Worm (Caenorhabditis elegans) whole organism, L1 larva: Measurements from ENCODE around the gene clec-173.

Experiments used
- C16A3.4 ChIP-seq: fragments of 150-350 bp; optimal IDR thresholded peaks from 2 replicates; lab custom pipeline; 2014; ENCODE audit warnings: missing biosample characterization, missing genetic modification characterization
- F16B12.6 ChIP-seq: fragments of 150-350 bp; optimal IDR thresholded peaks from 2 replicates; lab custom pipeline; 2014; ENCODE audit warnings: missing biosample characterization, missing genetic modification characterization
- aly-2 ChIP-seq: fragments of 150-350 bp; optimal IDR thresholded peaks from 2 replicates; lab custom pipeline; 2014; ENCODE audit warnings: missing biosample characterization, missing genetic modification characterization
- blmp-1 ChIP-seq: fragments of 150-350 bp; optimal IDR thresholded peaks from 2 replicates; lab custom pipeline; 2014; ENCODE audit warnings: missing biosample characterization, missing genetic modification characterization
- ceh-63 ChIP-seq: fragments of 200-800 bp; sonication (Bioruptor generic); optimal IDR thresholded peaks from 2 replicates; lab custom pipeline; 2018; ENCODE audit warnings: mild to moderate bottlenecking, missing genetic modification characterization, missing compliant biosample characterization
- ceh-8 ChIP-seq: fragments of 200-800 bp; sonication (Bioruptor generic); optimal IDR thresholded peaks from 2 replicates; lab custom pipeline; 2018; ENCODE audit warnings: mild to moderate bottlenecking, missing genetic modification characterization, moderate library complexity, missing compliant biosample characterization
- dpl-1 ChIP-seq, 3 experiments: fragments of 150-350 bp in 2 of 3; sonication (generic microtip) in 1 of 3; optimal IDR thresholded peaks; 2 replicates each; lab custom pipeline; 2014 to 2017; ENCODE audit warnings: missing biosample characterization in 3 of 3, missing genetic modification characterization in 3 of 3, missing genetic modification reagents in 3 of 3
- dsc-1 ChIP-seq: sonication (generic microtip); optimal IDR thresholded peaks from 2 replicates; lab custom pipeline; 2016; ENCODE audit warnings: mild to moderate bottlenecking, missing genetic modification characterization, missing compliant biosample characterization
- efl-1 ChIP-seq, 4 experiments: fragments of 150-350 bp; optimal IDR thresholded peaks in 3 of 4; peaks in 1 of 4; 1 replicate in 1 of 4; 2 replicates in 3 of 4; lab custom pipeline; 2014; ENCODE audit warnings: missing biosample characterization in 2 of 4, missing genetic modification characterization in 2 of 4, missing genetic modification reagents in 2 of 4
- egl-13 ChIP-seq: sonication (generic microtip); optimal IDR thresholded peaks from 2 replicates; lab custom pipeline; 2016; ENCODE audit warnings: missing genotype, missing genetic modification reagents, missing genetic modification characterization, missing compliant biosample characterization
- elt-2 ChIP-seq: sonication (generic microtip); optimal IDR thresholded peaks from 2 replicates; lab custom pipeline; 2016; ENCODE audit warnings: missing genetic modification characterization, mild to moderate bottlenecking, inconsistent platforms, missing compliant biosample characterization, missing genetic modification reagents
- elt-3 ChIP-seq, 6 experiments: fragments of 150-350 bp in 1 of 6; sonication (generic microtip); optimal IDR thresholded peaks; 2 replicates each; lab custom pipeline; 2017 to 2018; ENCODE audit warnings: missing biosample characterization in 6 of 6, missing genetic modification characterization in 6 of 6, inconsistent platforms in 1 of 6
- ets-5 ChIP-seq: fragments of 200-800 bp; sonication (Bioruptor generic); IDR thresholded peaks from 2 replicates; pipeline ENCODE4 v1.3.6; 2022; ENCODE audit warnings: missing genetic modification characterization, missing compliant biosample characterization
- fkh-10 ChIP-seq: sonication (generic microtip); optimal IDR thresholded peaks from 2 replicates; lab custom pipeline; 2017; ENCODE audit warnings: missing biosample characterization, missing genetic modification reagents, missing genetic modification characterization
- fkh-4 ChIP-seq: sonication (generic microtip); optimal IDR thresholded peaks from 2 replicates; lab custom pipeline; 2016; ENCODE audit warnings: missing compliant biosample characterization, missing genetic modification characterization, borderline replicate concordance
- fkh-8 ChIP-seq: sonication (generic microtip); optimal IDR thresholded peaks from 2 replicates; lab custom pipeline; 2016; ENCODE audit warnings: mild to moderate bottlenecking, missing genetic modification characterization, missing compliant biosample characterization
- grh-1 ChIP-seq: fragments of 200-800 bp; sonication (Bioruptor generic); IDR thresholded peaks from 2 replicates; pipeline ENCODE4 v1.3.6; 2022; ENCODE audit warnings: missing genetic modification reagents, missing genetic modification characterization, missing compliant biosample characterization
- irx-1 ChIP-seq: sonication (generic microtip); optimal IDR thresholded peaks from 2 replicates; lab custom pipeline; 2016; ENCODE audit warnings: missing genetic modification characterization, missing compliant biosample characterization
- lin-13 ChIP-seq: fragments of 150-350 bp; optimal IDR thresholded peaks from 2 replicates; lab custom pipeline; 2014; ENCODE audit warnings: missing biosample characterization, missing genetic modification reagents, missing genetic modification characterization
- lin-15B ChIP-seq: fragments of 150-350 bp; sonication (generic microtip); optimal IDR thresholded peaks from 3 replicates; lab custom pipeline; 2014; ENCODE audit warnings: missing biosample characterization, missing genetic modification characterization
- lin-35 ChIP-seq, 2 experiments: fragments of 150-350 bp; optimal IDR thresholded peaks; 2 replicates each; lab custom pipeline; 2014; ENCODE audit warnings: missing biosample characterization in 2 of 2, missing genetic modification characterization in 2 of 2, missing genetic modification reagents in 2 of 2
- lin-39 ChIP-seq: fragments of 150-350 bp; optimal IDR thresholded peaks from 2 replicates; lab custom pipeline; 2014; ENCODE audit warnings: missing biosample characterization, missing genetic modification reagents, missing genetic modification characterization
- lir-3 ChIP-seq: sonication (generic microtip); optimal IDR thresholded peaks from 2 replicates; lab custom pipeline; 2016; ENCODE audit warnings: mild to moderate bottlenecking, missing genetic modification characterization, moderate library complexity, missing compliant biosample characterization; ENCODE audit not compliant: poor library complexity
- mef-2 ChIP-seq: fragments of 150-350 bp; optimal IDR thresholded peaks from 2 replicates; lab custom pipeline; 2014; ENCODE audit warnings: missing biosample characterization, missing genetic modification characterization
- mep-1 ChIP-seq: fragments of 150-350 bp; optimal IDR thresholded peaks from 2 replicates; lab custom pipeline; 2014; ENCODE audit warnings: missing biosample characterization, missing genetic modification characterization
- nhr-11 ChIP-seq: fragments of 150-350 bp; optimal IDR thresholded peaks from 2 replicates; lab custom pipeline; 2014; ENCODE audit warnings: missing biosample characterization, missing genetic modification characterization
- nhr-19 ChIP-seq: fragments of 200-800 bp; sonication (Bioruptor generic); conservative IDR thresholded peaks from 2 replicates; pipeline ENCODE4 v1.3.6; 2022; ENCODE audit warnings: missing genetic modification characterization, missing compliant biosample characterization
- nhr-20 ChIP-seq: sonication (generic microtip); optimal IDR thresholded peaks from 2 replicates; lab custom pipeline; 2016; ENCODE audit warnings: mild to moderate bottlenecking, missing genetic modification characterization, missing compliant biosample characterization
- nhr-237 ChIP-seq: fragments of 150-350 bp; optimal IDR thresholded peaks from 2 replicates; lab custom pipeline; 2014; ENCODE audit warnings: missing biosample characterization, missing genetic modification characterization
- nhr-47 ChIP-seq: sonication (generic microtip); optimal IDR thresholded peaks from 2 replicates; lab custom pipeline; 2016; ENCODE audit warnings: mild to moderate bottlenecking, missing genetic modification characterization, moderate library complexity, missing compliant biosample characterization
- nhr-71 ChIP-seq: sonication (generic microtip); optimal IDR thresholded peaks from 2 replicates; lab custom pipeline; 2016; ENCODE audit warnings: mild to moderate bottlenecking, missing genetic modification characterization, moderate library complexity, missing compliant biosample characterization
- nhr-85 ChIP-seq: sonication (generic microtip); peaks from one replicate; lab custom pipeline; 2016; ENCODE audit warnings: missing genetic modification characterization, inconsistent platforms, missing compliant biosample characterization
- pax-3 ChIP-seq: fragments of 200-800 bp; sonication (Bioruptor generic); optimal IDR thresholded peaks from 2 replicates; lab custom pipeline; 2018; ENCODE audit warnings: mild to moderate bottlenecking, missing genetic modification characterization, moderate library complexity, missing compliant biosample characterization
- pqm-1 ChIP-seq: sonication (generic microtip); optimal IDR thresholded peaks from 3 replicates; lab custom pipeline; 2017; ENCODE audit warnings: missing biosample characterization, missing genetic modification characterization
- rnt-1 ChIP-seq: sonication (generic microtip); optimal IDR thresholded peaks from 2 replicates; lab custom pipeline; 2016; ENCODE audit warnings: mild to moderate bottlenecking, missing genetic modification characterization, moderate library complexity, missing compliant biosample characterization
- skn-1 ChIP-seq: fragments of 150-350 bp; optimal IDR thresholded peaks from 2 replicates; lab custom pipeline; 2014; ENCODE audit warnings: missing biosample characterization, missing genetic modification characterization
- snpc-4 ChIP-seq: fragments of 150-350 bp; optimal IDR thresholded peaks from 2 replicates; lab custom pipeline; 2014; ENCODE audit warnings: missing biosample characterization, missing genetic modification characterization
- snu-23 ChIP-seq: sonication (generic microtip); optimal IDR thresholded peaks from 2 replicates; lab custom pipeline; 2016; ENCODE audit warnings: missing genetic modification characterization, missing compliant biosample characterization
- sox-4 ChIP-seq: sonication (generic microtip); optimal IDR thresholded peaks from 2 replicates; lab custom pipeline; 2016; ENCODE audit warnings: missing genetic modification characterization, missing compliant biosample characterization
- sup-37 ChIP-seq: fragments of 200-800 bp; sonication (Bioruptor generic); optimal IDR thresholded peaks from 2 replicates; lab custom pipeline; 2018; ENCODE audit warnings: mild to moderate bottlenecking, missing genetic modification characterization, missing compliant biosample characterization
- swsn-7 ChIP-seq: sonication (generic microtip); optimal IDR thresholded peaks from 2 replicates; lab custom pipeline; 2016; ENCODE audit warnings: missing genetic modification characterization, missing compliant biosample characterization
- tbx-2 ChIP-seq: sonication (generic microtip); optimal IDR thresholded peaks from 2 replicates; lab custom pipeline; 2016; ENCODE audit warnings: missing genetic modification characterization, missing compliant biosample characterization
- unc-30 ChIP-seq: sonication (generic microtip); optimal IDR thresholded peaks from 2 replicates; lab custom pipeline; 2017; ENCODE audit warnings: missing biosample characterization, missing genetic modification characterization
- unc-62 ChIP-seq: fragments of 150-350 bp; optimal IDR thresholded peaks from 2 replicates; lab custom pipeline; 2014; ENCODE audit warnings: missing biosample characterization, missing genetic modification reagents, missing genetic modification characterization
- xbp-1 ChIP-seq: sonication (generic microtip); optimal IDR thresholded peaks from 2 replicates; lab custom pipeline; 2016; ENCODE audit warnings: missing genetic modification characterization, missing compliant biosample characterization
- ztf-11 ChIP-seq, 2 experiments: sonication (generic microtip); optimal IDR thresholded peaks; 2 replicates each; lab custom pipeline; 2016 to 2017; ENCODE audit warnings: missing genetic modification characterization in 2 of 2, missing biosample characterization in 1 of 2, missing compliant biosample characterization in 1 of 2
- ztf-4 ChIP-seq: fragments of 150-350 bp; optimal IDR thresholded peaks from 2 replicates; lab custom pipeline; 2014; ENCODE audit warnings: missing biosample characterization, missing genetic modification characterization

Gene clec-173

ce11 chrIV:3246873-3247272 is 20.6 kb downstream of the clec-173 start:
- no peak for TF ChIP-seq fkh-10 (GFP tag; lab: Kevin White, UChicago)
- TF ChIP-seq nhr-71 (tag; lab: Kevin White, UChicago), result peak; percentile 21
- no peak for TF ChIP-seq snpc-4 (tag; lab: Kevin White, UChicago)
- peak; percentile 98 for TF ChIP-seq dsc-1 (tag; lab: Kevin White, UChicago)
- TF ChIP-seq lin-35 (GFP tag; optimal IDR thresholded peaks at IDR 0.05; lab: Kevin White, UChicago), result no peak
- no peak for TF ChIP-seq dpl-1 (GFP tag; optimal IDR thresholded peaks at IDR 0.05; lab: Kevin White, UChicago)
- no peak for TF ChIP-seq lin-13 (GFP tag; lab: Kevin White, UChicago)
- no peak for TF ChIP-seq aly-2 (tag; lab: Kevin White, UChicago)
- peak; percentile 53 for TF ChIP-seq fkh-8 (tag; lab: Kevin White, UChicago)
- TF ChIP-seq mef-2 (tag; lab: Kevin White, UChicago), result no peak
- no peak for TF ChIP-seq efl-1 (optimal IDR thresholded peaks at IDR 0.05; lab: Kevin White, UChicago)
- peak in 1 of 2 experiments; percentile 43 for TF ChIP-seq efl-1 (GFP tag; optimal IDR thresholded peaks at IDR 0.05 in 1 of 2; lab: Kevin White, UChicago)
- TF ChIP-seq pax-3 (tag; lab: Kevin White, UChicago), result peak; percentile 57
- TF ChIP-seq nhr-47, result peak; percentile 63
- TF ChIP-seq nhr-85, result peak; percentile 19
- TF ChIP-seq egl-13 (tag; lab: Kevin White, UChicago), result peak; percentile 80
- no peak for TF ChIP-seq elt-2 (tag; lab: Kevin White, UChicago)
- no peak for TF ChIP-seq sup-37
- peak; percentile 33 for TF ChIP-seq fkh-4 (tag; lab: Kevin White, UChicago)

- TF ChIP-seq nhr-11 (tag; lab: Kevin White, UChicago), result no peak
- peak; percentile 18 for TF ChIP-seq rnt-1 (tag; lab: Kevin White, UChicago)
- TF ChIP-seq ceh-8, result no peak
- no peak for TF ChIP-seq pax-3 (tag; lab: Kevin White, UChicago)
- no peak for TF ChIP-seq nhr-19
- TF ChIP-seq elt-3 (tag; optimal IDR thresholded peaks at IDR 0.05; lab: Kevin White, UChicago), result peak in 2 of 6 experiments; percentile 16 to 34
- TF ChIP-seq C16A3.4, result no peak
- TF ChIP-seq nhr-85, result peak; percentile 70
- TF ChIP-seq ztf-11 (tag; optimal IDR thresholded peaks at IDR 0.05; lab: Kevin White, UChicago), result no peak
- TF ChIP-seq ztf-4 (tag; lab: Kevin White, UChicago), result peak; percentile 58
- TF ChIP-seq ceh-63 (GFP tag; lab: Kevin White, UChicago), result no peak
- no peak for TF ChIP-seq skn-1 (tag; lab: Kevin White, UChicago)
- TF ChIP-seq blmp-1 (tag; lab: Kevin White, UChicago), result peak; percentile 99
- TF ChIP-seq ets-5 (GFP tag; lab: Robert Waterston, UW), result no peak
- no peak for TF ChIP-seq swsn-7 (tag; lab: Kevin White, UChicago)
- peak; percentile 43 for TF ChIP-seq mep-1 (tag; lab: Kevin White, UChicago)
- no peak for TF ChIP-seq F16B12.6
- TF ChIP-seq aly-2 (tag; lab: Kevin White, UChicago), result no peak
- TF ChIP-seq unc-30, result no peak
- no peak for TF ChIP-seq lin-39 (tag; lab: Kevin White, UChicago)
- TF ChIP-seq tbx-2 (tag; lab: Kevin White, UChicago), result no peak
- TF ChIP-seq snu-23 (GFP tag; lab: Kevin White, UChicago), result peak; percentile 9
These were observed 33.2 kb downstream of the clec-173 start for ce11 chrIV:3234269-3234668.

ce11 chrIV:3233429-3233885 is 34.0 kb downstream of the clec-173 start:
- TF ChIP-seq blmp-1 (tag; lab: Kevin White, UChicago) (peak; percentile 59), xbp-1 (tag; lab: Kevin White, UChicago) (peak; percentile 33), elt-3 (tag; optimal IDR thresholded peaks at IDR 0.05; lab: Kevin White, UChicago) (peak in 2 of 6 experiments; percentile 2 to 31), pqm-1 (no peak), tbx-2 (tag; lab: Kevin White, UChicago) (peak; percentile 38), rnt-1 (tag; lab: Kevin White, UChicago) (peak; percentile 71), nhr-71 (tag; lab: Kevin White, UChicago) (peak; percentile 77), lir-3 (peak; percentile 22), C16A3.4 (no peak), fkh-10 (GFP tag; lab: Kevin White, UChicago) (no peak), snu-23 (GFP tag; lab: Kevin White, UChicago) (peak; percentile 65), nhr-19 (peak; percentile 55), nhr-47 (peak; percentile 41), swsn-7 (tag; lab: Kevin White, UChicago) (peak; percentile 44), nhr-20 (tag; lab: Kevin White, UChicago) (peak; percentile 62), lin-35 (GFP tag; optimal IDR thresholded peaks at IDR 0.05; lab: Kevin White, UChicago) (peak; percentile 18 to 22), grh-1 (0 out of 2 replicates have a peak, but pooled peaks have one; percentile 16), nhr-237 (no peak), nhr-11 (tag; lab: Kevin White, UChicago) (no peak), unc-62 (GFP tag; lab: Kevin White, UChicago) (no peak), irx-1 (tag; lab: Kevin White, UChicago) (no peak), sox-4 (no peak), lin-15B (tag; lab: Kevin White, UChicago) (no peak)
